Worm (Caenorhabditis elegans): ENCODE data around the gene srh-270.

- no peak for TF ChIP-seq mdl-1 (tag; optimal IDR thresholded peaks at IDR 0.05)
- no peak for TF ChIP-seq ztf-11 (tag; optimal IDR thresholded peaks at IDR 0.05)
- TF ChIP-seq lir-3 (tag; optimal IDR thresholded peaks at IDR 0.05): no peak
- TF ChIP-seq dmd-6 (GFP tag; IDR thresholded peaks at IDR 0.05): no peak
- TF ChIP-seq sdz-12 (GFP tag; optimal IDR thresholded peaks at IDR 0.05): no peak
- TF ChIP-seq aly-2 (tag; optimal IDR thresholded peaks at IDR 0.05): no peak
- no peak for TF ChIP-seq ctbp-1 (GFP tag; IDR thresholded peaks at IDR 0.05)
These were observed 39.7 kb downstream of the srh-270 start, which contains the start of gene srh-36 for ce11 chrV:2821618-2822272.
